Worm (Caenorhabditis elegans): Measurements from ENCODE around the gene dre-1.

Gene dre-1

ce11 chrV:6516491-6517304 is 29.6 kb downstream of the dre-1 start, which contains the start of gene mdh-1:
Gene mdh-1 (minus strand): TSS chrV:6516526.
- TF ChIP-seq aha-1 (tag; optimal IDR thresholded peaks at IDR 0.05) (no peak), hpl-2 (GFP tag; optimal IDR thresholded peaks at IDR 0.05) (no peak), jun-1 (tag; optimal IDR thresholded peaks at IDR 0.05) (no peak), lin-14 (GFP tag; optimal IDR thresholded peaks at IDR 0.05) (peak; percentile 58), mep-1 (tag; optimal IDR thresholded peaks at IDR 0.05) (peak; percentile 7), dpl-1 (GFP tag; optimal IDR thresholded peaks at IDR 0.05) (peak; percentile 44 to 79 (median 53)), egl-27 (tag; optimal IDR thresholded peaks at IDR 0.05) (peak in 1 of 2 experiments; percentile 25), efl-1 (optimal IDR thresholded peaks at IDR 0.05) (peak in 1 of 2 experiments; percentile 75), efl-1 (GFP tag; optimal IDR thresholded peaks at IDR 0.05 in 1 of 2) (peak; percentile 72 to 96), nhr-47 (tag; optimal IDR thresholded peaks at IDR 0.05) (peak; percentile 13), unc-30 (tag; optimal IDR thresholded peaks at IDR 0.05) (no peak), ceh-82 (tag; optimal IDR thresholded peaks at IDR 0.05) (no peak), elt-3 (tag; optimal IDR thresholded peaks at IDR 0.05) (peak in 1 of 6 experiments; percentile 40), snu-23 (GFP tag; optimal IDR thresholded peaks at IDR 0.05) (no peak), fkh-8 (tag; optimal IDR thresholded peaks at IDR 0.05) (peak; percentile 33), lin-35 (GFP tag; optimal IDR thresholded peaks at IDR 0.05) (peak; percentile 30 to 71), blmp-1 (tag; optimal IDR thresholded peaks at IDR 0.05) (peak; percentile 62), nhr-85 (tag) (peak; percentile 30), elt-2 (tag; optimal IDR thresholded peaks at IDR 0.05) (peak; percentile 29), nhr-11 (tag; optimal IDR thresholded peaks at IDR 0.05) (no peak), fos-1 (tag; optimal IDR thresholded peaks at IDR 0.05) (no peak), unc-130 (tag; optimal IDR thresholded peaks at IDR 0.05) (no peak), aly-2 (tag; optimal IDR thresholded peaks at IDR 0.05) (no peak), nhr-28 (tag; optimal IDR thresholded peaks at IDR 0.05) (no peak), pax-3 (tag; optimal IDR thresholded peaks at IDR 0.05) (peak; percentile 11), grh-1 (GFP tag; IDR thresholded peaks at IDR 0.05) (no peak)

ce11 chrV:6515344-6515743 is 31.0 kb downstream of the dre-1 start:
- TF ChIP-seq unc-98 (GFP tag; IDR thresholded peaks at IDR 0.05) = no peak
- TF ChIP-seq fkh-10 (GFP tag; optimal IDR thresholded peaks at IDR 0.05) = no peak
- no peak for TF ChIP-seq fos-1 (tag; optimal IDR thresholded peaks at IDR 0.05)
- TF ChIP-seq hpl-2 (GFP tag; optimal IDR thresholded peaks at IDR 0.05) = no peak
- TF ChIP-seq unc-130 (tag; optimal IDR thresholded peaks at IDR 0.05) = no peak
- TF ChIP-seq nhr-11 (tag; optimal IDR thresholded peaks at IDR 0.05) = no peak
- no peak for TF ChIP-seq jun-1 (tag; optimal IDR thresholded peaks at IDR 0.05)
- no peak for TF ChIP-seq fkh-4 (tag; optimal IDR thresholded peaks at IDR 0.05; ENCODE audit: borderline replicate concordance)
- no peak for TF ChIP-seq rnt-1 (tag; optimal IDR thresholded peaks at IDR 0.05)
- no peak for TF ChIP-seq grh-1 (GFP tag; IDR thresholded peaks at IDR 0.05)
- no peak for TF ChIP-seq ztf-11 (tag; optimal IDR thresholded peaks at IDR 0.05)
- no peak for TF ChIP-seq nhr-20 (tag; optimal IDR thresholded peaks at IDR 0.05)
- TF ChIP-seq C16A3.4 (tag; optimal IDR thresholded peaks at IDR 0.05) = no peak
- no peak for TF ChIP-seq dsc-1 (tag; optimal IDR thresholded peaks at IDR 0.05)
- no peak for TF ChIP-seq tlp-1 (tag; optimal IDR thresholded peaks at IDR 0.05)
- TF ChIP-seq nhr-47 (tag; optimal IDR thresholded peaks at IDR 0.05) = no peak
- TF ChIP-seq unc-30 (tag; optimal IDR thresholded peaks at IDR 0.05) = no peak
- no peak for TF ChIP-seq C04F5.9 (tag; optimal IDR thresholded peaks at IDR 0.05)

DNA sequence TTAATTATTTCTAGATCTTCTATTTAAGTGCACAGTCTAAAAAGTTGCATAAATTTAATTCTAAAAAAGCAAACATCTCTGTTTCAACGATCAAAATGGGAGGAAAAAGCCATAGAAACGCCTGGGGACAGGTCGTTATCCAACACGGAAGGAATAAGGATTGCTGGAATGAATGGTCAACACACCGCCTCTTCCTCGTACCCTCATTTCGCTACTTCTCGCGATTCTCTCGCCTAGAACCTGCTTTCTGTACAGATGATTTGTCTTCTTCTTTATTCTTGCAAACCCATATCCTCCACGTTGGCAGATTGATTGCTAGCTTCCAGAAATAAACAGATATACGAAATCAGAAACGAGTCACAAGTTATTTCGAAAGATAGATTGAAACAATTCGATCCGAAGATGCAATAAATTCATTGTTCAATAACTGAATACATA is 31.4 kb downstream of the dre-1 start, which contains the start of gene dpy-11:
dpy-11 (minus strand) TSS at position 354 of the 438 bp plus-strand sequence.
- TF ChIP-seq lin-13 (GFP tag; optimal IDR thresholded peaks at IDR 0.05) (no peak), ets-5 (GFP tag; IDR thresholded peaks at IDR 0.05) (no peak), isw-1 (GFP tag; IDR thresholded peaks at IDR 0.05) (no peak), nhr-11 (tag; optimal IDR thresholded peaks at IDR 0.05) (no peak), hpl-2 (GFP tag; optimal IDR thresholded peaks at IDR 0.05) (no peak), ceh-63 (GFP tag; optimal IDR thresholded peaks at IDR 0.05) (no peak), nhr-84 (tag; optimal IDR thresholded peaks at IDR 0.05) (no peak), ceh-8 (GFP tag; optimal IDR thresholded peaks at IDR 0.05) (no peak), dpl-1 (GFP tag; optimal IDR thresholded peaks at IDR 0.05) (no peak), ceh-90 (tag; optimal IDR thresholded peaks at IDR 0.05) (no peak), Y116A8C.19 (tag; optimal IDR thresholded peaks at IDR 0.05; ENCODE audit: borderline replicate concordance) (no peak), swsn-7 (tag; optimal IDR thresholded peaks at IDR 0.05) (peak; percentile 24), alr-1 (tag; optimal IDR thresholded peaks at IDR 0.05; ENCODE audit: borderline replicate concordance) (no peak), nhr-90 (tag; optimal IDR thresholded peaks at IDR 0.05; ENCODE audit: poor library complexity) (peak; percentile 44), ceh-82 (tag; optimal IDR thresholded peaks at IDR 0.05) (peak in 1 of 3 experiments; percentile 11), snu-23 (GFP tag; optimal IDR thresholded peaks at IDR 0.05) (peak; percentile 65), pqm-1 (tag; optimal IDR thresholded peaks at IDR 0.05) (no peak), lin-35 (GFP tag; optimal IDR thresholded peaks at IDR 0.05) (peak in 1 of 2 experiments; percentile 12)
